Fruit fly (Drosophila melanogaster) Kc167 (cell line): ENCODE results near the gene Gr39b.

Experiments used
- Myc ChIP-seq: fragments of >200 bp; optimal IDR thresholded peaks from 2 replicates; lab custom pipeline; 2017; ENCODE audit warnings: missing external identifiers
- Sin3A ChIP-seq: fragments of >200 bp; optimal IDR thresholded peaks from 2 replicates; lab custom pipeline; 2018; ENCODE audit warnings: missing external identifiers
- h ChIP-seq: fragments of >200 bp; optimal IDR thresholded peaks from 3 replicates; lab custom pipeline; 2018; ENCODE audit warnings: missing external identifiers
- insv ChIP-seq: fragments of >200 bp; optimal IDR thresholded peaks from 3 replicates; lab custom pipeline; 2018; ENCODE audit warnings: missing external identifiers
- psq ChIP-seq: fragments of >200 bp; optimal IDR thresholded peaks from 2 replicates; lab custom pipeline; 2017; ENCODE audit warnings: missing external identifiers
- ttk ChIP-seq: sonication (Bioruptor generic); optimal IDR thresholded peaks from 2 replicates; lab custom pipeline; 2017; ENCODE audit warnings: missing external identifiers

- TF ChIP-seq psq (lab: Kevin White, UChicago) = no peak
- TF ChIP-seq Sin3A (lab: Kevin White, UChicago) = no peak
- no peak for TF ChIP-seq ttk (lab: Kevin White, UChicago)
- no peak for TF ChIP-seq Myc (lab: Kevin White, UChicago)
- no peak for TF ChIP-seq h (lab: Kevin White, UChicago)
- no peak for TF ChIP-seq insv
These were observed 45.0 kb downstream of the Gr39b start for dm6 chr2L:21324438-21324890.
